Fruit fly (Drosophila melanogaster) Kc167 (cell line): ENCODE measurements around the gene CG13114.

Experiments
- Myc ChIP-seq: fragments of >200 bp; optimal IDR thresholded peaks from 2 replicates; lab custom pipeline; 2017; ENCODE audit warnings: missing external identifiers
- h ChIP-seq: fragments of >200 bp; optimal IDR thresholded peaks from 3 replicates; lab custom pipeline; 2018; ENCODE audit warnings: missing external identifiers
- insv ChIP-seq: fragments of >200 bp; optimal IDR thresholded peaks from 3 replicates; lab custom pipeline; 2018; ENCODE audit warnings: missing external identifiers
- psq ChIP-seq: fragments of >200 bp; optimal IDR thresholded peaks from 2 replicates; lab custom pipeline; 2017; ENCODE audit warnings: missing external identifiers

dm6 chr2L:9557858-9558257, 12.2 kb downstream of the CG13114 start:
- no peak for TF ChIP-seq Myc (lab: Kevin White, UChicago)
- TF ChIP-seq h (lab: Kevin White, UChicago): no peak
- no peak for TF ChIP-seq psq
- TF ChIP-seq insv (lab: Kevin White, UChicago): no peak
